Fruit fly (Drosophila melanogaster): ENCODE data around the gene Cse1.

The Cse1 gene

DNA sequence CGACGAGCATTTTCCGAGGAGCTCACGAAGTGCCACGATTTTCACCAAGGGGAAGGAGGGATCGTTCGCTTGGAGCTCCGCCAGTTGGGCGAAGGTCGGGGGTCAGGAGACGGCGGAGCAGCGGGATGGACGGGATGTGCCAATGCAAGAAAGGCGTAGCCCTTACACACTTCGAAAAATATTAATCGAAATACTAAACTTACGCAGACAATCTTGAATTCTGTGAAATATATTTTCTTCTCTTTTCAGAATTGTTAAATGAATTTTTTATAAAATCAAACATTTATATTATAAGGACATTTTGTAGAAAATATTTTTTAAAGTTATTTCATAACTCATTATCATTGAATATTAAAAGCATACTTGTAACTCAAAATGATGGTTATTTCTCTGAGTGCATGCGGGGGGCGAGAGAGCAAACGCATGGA lies 43.9 kb upstream of the Cse1 start (continued):
- peak; percentile 23; the same call in 1 of the 2 replicates for TF ChIP-seq Drgx (GFP tag; IDR thresholded peaks at IDR 0.05)
- peak; percentile 69; the same call in 2 of the 3 replicates for TF ChIP-seq CG17361 (GFP tag; IDR thresholded peaks at IDR 0.05)
- no peak for TF ChIP-seq Mad (GFP tag; optimal IDR thresholded peaks at IDR 0.05)
- no peak for TF ChIP-seq sc (optimal IDR thresholded peaks at IDR 0.05)
- TF ChIP-seq sc (GFP tag; optimal IDR thresholded peaks at IDR 0.05): peak; percentile 20
- TF ChIP-seq slbo (GFP tag; IDR thresholded peaks at IDR 0.05): peak; percentile 60
- peak; percentile 76 for TF ChIP-seq CG7839 (tag; optimal IDR thresholded peaks at IDR 0.05)
- TF ChIP-seq CG2129 (GFP tag; IDR thresholded peaks at IDR 0.05; ENCODE audit: partially characterized antibody): no peak
- TF ChIP-seq Neu2 (GFP tag; optimal IDR thresholded peaks at IDR 0.05; ENCODE audit: borderline replicate concordance): no peak
- no peak for TF ChIP-seq zfh1 (GFP tag; IDR thresholded peaks at IDR 0.05)
- no peak for TF ChIP-seq aop (GFP tag; IDR thresholded peaks at IDR 0.05)
- no peak for TF ChIP-seq Six4 (GFP tag; optimal IDR thresholded peaks at IDR 0.05)
- peak; percentile 41 for TF ChIP-seq CG18599 (GFP tag; optimal IDR thresholded peaks at IDR 0.05)
- no peak for TF ChIP-seq Dad (GFP tag; optimal IDR thresholded peaks at IDR 0.05)
- peak; percentile 66 for TF ChIP-seq Med (GFP tag)
- TF ChIP-seq Nf-YB (GFP tag; optimal IDR thresholded peaks at IDR 0.05): peak; percentile 34
- no peak for TF ChIP-seq zen2 (GFP tag; IDR thresholded peaks at IDR 0.05; ENCODE audit: partially characterized antibody)
- TF ChIP-seq B-H1 (GFP tag; IDR thresholded peaks at IDR 0.05): peak; percentile 32; the same call in 1 of the 3 replicates
- TF ChIP-seq CG17328 (GFP tag; IDR thresholded peaks at IDR 0.05): no peak; the same call in 1 of the 2 replicates
- TF ChIP-seq CG9817 (tag; optimal IDR thresholded peaks at IDR 0.05): peak; percentile 38
- TF ChIP-seq CG5180 (GFP tag; optimal IDR thresholded peaks at IDR 0.05): peak; percentile 15
- peak; percentile 48 for TF ChIP-seq CG30403 (GFP tag; optimal IDR thresholded peaks at IDR 0.05)
- peak; percentile 44 for TF ChIP-seq fd96Cb (tag; optimal IDR thresholded peaks at IDR 0.05)
- peak; percentile 49 for TF ChIP-seq lab (GFP tag; optimal IDR thresholded peaks at IDR 0.05)
- peak; percentile 37 for TF ChIP-seq CG8388 (GFP tag; optimal IDR thresholded peaks at IDR 0.05)
- peak; percentile 74 for TF ChIP-seq CG11504 (tag; optimal IDR thresholded peaks at IDR 0.05)
- no peak for TF ChIP-seq al (GFP tag; IDR thresholded peaks at IDR 0.05)
- TF ChIP-seq CG9932 (GFP tag; IDR thresholded peaks at IDR 0.05): peak; percentile 39; the same call in 1 of the 2 replicates
- TF ChIP-seq Hr78 (GFP tag; optimal IDR thresholded peaks at IDR 0.05): peak in 1 of 2 experiments; percentile 96
- peak; percentile 60 for TF ChIP-seq Nf-YC (tag; optimal IDR thresholded peaks at IDR 0.05)
- TF ChIP-seq ewg (GFP tag; optimal IDR thresholded peaks at IDR 0.05): peak; percentile 8
- TF ChIP-seq Xrp1 (GFP tag; IDR thresholded peaks at IDR 0.05): peak; percentile 41; the same call in 1 of the 2 replicates
- TF ChIP-seq zfh2 (GFP tag; optimal IDR thresholded peaks at IDR 0.05): no peak
- 0 out of 3 replicates have a peak, but pooled peaks have one; percentile 40 for TF ChIP-seq jigr1 (GFP tag; IDR thresholded peaks at IDR 0.05)
- peak; percentile 44; the same call in 1 of the 2 replicates for TF ChIP-seq stc (GFP tag; IDR thresholded peaks at IDR 0.05)
- no peak for TF ChIP-seq CG3726 (GFP tag; IDR thresholded peaks at IDR 0.05)
- TF ChIP-seq CG11456 (GFP tag; IDR thresholded peaks at IDR 0.05): peak; percentile 58; the same call in 1 of the 3 replicates
- TF ChIP-seq croc (GFP tag; conservative IDR thresholded peaks at IDR 0.05): peak; percentile 43; the same call in 2 of the 3 replicates
- TF ChIP-seq PHDP (tag; optimal IDR thresholded peaks at IDR 0.05): peak; percentile 60
- no peak for TF ChIP-seq CG12071 (GFP tag; optimal IDR thresholded peaks at IDR 0.05)
- peak; percentile 80 for TF ChIP-seq Ets65A (GFP tag)
- TF ChIP-seq tap (tag; optimal IDR thresholded peaks at IDR 0.05): peak; percentile 33
- no peak for TF ChIP-seq ham (GFP tag; IDR thresholded peaks at IDR 0.05)
- 0 out of 2 replicates have a peak, but pooled peaks have one; percentile 6 for TF ChIP-seq Taf1 (GFP tag; IDR thresholded peaks at IDR 0.05)
- no peak for TF ChIP-seq ken (GFP tag; IDR thresholded peaks at IDR 0.05)
- no peak for TF ChIP-seq Optix (GFP tag; IDR thresholded peaks at IDR 0.05)
- 0 out of 2 replicates have a peak, but pooled peaks have one; percentile 27 for TF ChIP-seq CG32767 (GFP tag; IDR thresholded peaks at IDR 0.05)
- no peak for TF ChIP-seq CG14860 (GFP tag; IDR thresholded peaks at IDR 0.05; ENCODE audit: partially characterized antibody)
- TF ChIP-seq grau (tag; optimal IDR thresholded peaks at IDR 0.05): peak; percentile 67
- TF ChIP-seq CG18262 (tag; optimal IDR thresholded peaks at IDR 0.05): peak; percentile 61
